Fruit fly (Drosophila melanogaster) whole organism, embryonic: ENCODE data around the gene Vm26Aa.

ENCODE experiments used
- CG13123 ChIP-seq: fragments of 200-800 bp; sonication (Bioruptor generic); optimal IDR thresholded peaks from 2 replicates; lab custom pipeline; 2016; ENCODE audit warnings: missing biosample characterization, missing genetic modification characterization
- CG16815 ChIP-seq: fragments of 200-800 bp; sonication (Bioruptor generic); optimal IDR thresholded peaks from 3 replicates; lab custom pipeline; 2017; ENCODE audit warnings: missing biosample characterization, mild to moderate bottlenecking, missing genetic modification characterization
- CG18011 ChIP-seq: fragments of 200-800 bp; sonication (Bioruptor generic); optimal IDR thresholded peaks from 2 replicates; lab custom pipeline; 2017; ENCODE audit warnings: missing biosample characterization, missing genetic modification characterization, mild to moderate bottlenecking, moderate library complexity, missing genotype
- CG18262 ChIP-seq: fragments of 200-800 bp; optimal IDR thresholded peaks from 3 replicates; lab custom pipeline; 2019; ENCODE audit warnings: missing biosample characterization, mild to moderate bottlenecking, missing genetic modification characterization, moderate library complexity
- CG30431 ChIP-seq: fragments of 200-800 bp; sonication (Bioruptor generic); optimal IDR thresholded peaks from 2 replicates; lab custom pipeline; 2017; ENCODE audit warnings: missing biosample characterization, missing genetic modification characterization
- CG31388 ChIP-seq: fragments of 200-800 bp; sonication (Bioruptor generic); optimal IDR thresholded peaks from 2 replicates; lab custom pipeline; 2016; ENCODE audit warnings: missing biosample characterization, missing genetic modification characterization
- CG3281 ChIP-seq: fragments of 200-800 bp; sonication (Bioruptor generic); optimal IDR thresholded peaks from 3 replicates; lab custom pipeline; 2017; ENCODE audit warnings: missing biosample characterization, mild to moderate bottlenecking, missing genetic modification characterization
- CG33557 ChIP-seq: fragments of 200-800 bp; sonication (Bioruptor generic); optimal IDR thresholded peaks from 2 replicates; lab custom pipeline; 2019; ENCODE audit warnings: missing biosample characterization, mild to moderate bottlenecking, missing genetic modification characterization, moderate library complexity
- CG5953 ChIP-seq: fragments of 200-800 bp; sonication (Bioruptor generic); IDR thresholded peaks from 2 replicates; pipeline ENCODE4 v1.3.6; 2022; ENCODE audit warnings: missing biosample characterization, missing genetic modification characterization
- CG6272 ChIP-seq: fragments of 200-800 bp; sonication (Bioruptor generic); IDR thresholded peaks from 2 replicates; pipeline ENCODE4 v1.3.6; 2022; ENCODE audit warnings: missing biosample characterization, missing genetic modification characterization
- CG6854 ChIP-seq: fragments of 200-800 bp; sonication (Bioruptor generic); optimal IDR thresholded peaks from 3 replicates; lab custom pipeline; 2017; ENCODE audit warnings: missing biosample characterization, mild to moderate bottlenecking, missing genetic modification characterization
- CG9932 ChIP-seq: fragments of 200-800 bp; sonication (Bioruptor generic); IDR thresholded peaks from 2 replicates; pipeline ENCODE4 v1.3.6; 2022; ENCODE audit warnings: missing biosample characterization, missing genetic modification characterization
- D ChIP-seq, 2 experiments: fragments of 200-800 bp in 1 of 2; fragments of >200 bp in 1 of 2; sonication (Bioruptor generic) in 1 of 2; optimal IDR thresholded peaks; 2 replicates in 1 of 2; 3 replicates in 1 of 2; lab custom pipeline; 2017; ENCODE audit warnings: mild to moderate bottlenecking in 1 of 2, missing biosample characterization in 1 of 2, missing genetic modification characterization in 1 of 2, missing genetic modification reagents in 1 of 2
- D19A ChIP-seq: fragments of 200-800 bp; optimal IDR thresholded peaks from 3 replicates; lab custom pipeline; 2019; ENCODE audit warnings: missing biosample characterization, mild to moderate bottlenecking, missing genetic modification characterization, moderate library complexity
- Dfd ChIP-seq, 2 experiments: fragments of >200 bp; optimal IDR thresholded peaks; 2 replicates each; lab custom pipeline; 2017; ENCODE audit warnings: missing biosample characterization in 2 of 2, missing genetic modification characterization in 2 of 2
- Ets65A ChIP-seq: fragments of 200-800 bp; sonication (Bioruptor generic); peaks from one replicate; lab custom pipeline; 2016; ENCODE audit warnings: missing biosample characterization, missing genetic modification characterization
- Gsc ChIP-seq: fragments of 200-800 bp; sonication (Bioruptor generic); IDR thresholded peaks from 2 replicates; pipeline ENCODE4 v1.3.6; 2022; ENCODE audit warnings: missing biosample characterization, missing genetic modification characterization
- H2.0 ChIP-seq: fragments of 200-800 bp; sonication (Bioruptor generic); IDR thresholded peaks from 2 replicates; pipeline ENCODE4 v1.3.6; 2022; ENCODE audit warnings: missing biosample characterization, missing genetic modification characterization
- HLH54F ChIP-seq: fragments of 200-800 bp; sonication (Bioruptor generic); optimal IDR thresholded peaks from 3 replicates; lab custom pipeline; 2016; ENCODE audit warnings: missing biosample characterization, missing genetic modification characterization
- Med ChIP-seq: fragments of 200-800 bp; sonication (Bioruptor generic); peaks from one replicate; lab custom pipeline; 2016; ENCODE audit warnings: missing biosample characterization, missing genetic modification characterization, mild to moderate bottlenecking, inconsistent platforms, moderate library complexity
- Mrtf ChIP-seq: fragments of 200-800 bp; sonication (Bioruptor generic); IDR thresholded peaks from 3 replicates; pipeline ENCODE4 v1.3.6; 2022; ENCODE audit warnings: missing biosample characterization, missing genetic modification characterization
- NfI ChIP-seq: fragments of 200-800 bp; sonication (Bioruptor generic); optimal IDR thresholded peaks from 3 replicates; lab custom pipeline; 2018; ENCODE audit warnings: missing biosample characterization, mild to moderate bottlenecking, missing genetic modification characterization, moderate library complexity
- Pdp1 ChIP-seq, 2 experiments: fragments of 200-800 bp; sonication (Bioruptor generic); optimal IDR thresholded peaks; 3 replicates each; lab custom pipeline; 2016; ENCODE audit warnings: missing biosample characterization in 2 of 2, missing genetic modification characterization in 2 of 2, mild to moderate bottlenecking in 1 of 2, moderate library complexity in 1 of 2
- Scr ChIP-seq: fragments of 200-800 bp; sonication (Bioruptor generic); IDR thresholded peaks from 2 replicates; pipeline ENCODE4 v1.3.6; 2022; ENCODE audit warnings: missing biosample characterization, missing genetic modification characterization; ENCODE audit not compliant: partially characterized antibody
- Sin3A ChIP-seq: fragments of >200 bp; optimal IDR thresholded peaks from 2 replicates; lab custom pipeline; 2018
- bab2 ChIP-seq: fragments of 200-800 bp; sonication (Bioruptor generic); optimal IDR thresholded peaks from 2 replicates; lab custom pipeline; 2016; ENCODE audit warnings: missing biosample characterization, missing genetic modification characterization
- bbx ChIP-seq: fragments of 200-800 bp; sonication (Bioruptor generic); IDR thresholded peaks from 2 replicates; pipeline ENCODE4 v1.3.6; 2022; ENCODE audit warnings: missing biosample characterization, missing genetic modification characterization; ENCODE audit not compliant: partially characterized antibody
- caup ChIP-seq: fragments of 200-800 bp; sonication (Bioruptor generic); optimal IDR thresholded peaks from 3 replicates; lab custom pipeline; 2017; ENCODE audit warnings: missing biosample characterization, mild to moderate bottlenecking, missing genetic modification characterization, moderate library complexity; ENCODE audit not compliant: severe bottlenecking
- cg ChIP-seq: fragments of 200-800 bp; sonication (Bioruptor generic); optimal IDR thresholded peaks from 3 replicates; lab custom pipeline; 2019; ENCODE audit warnings: missing biosample characterization, mild to moderate bottlenecking, missing genetic modification characterization, moderate library complexity
- chif ChIP-seq, 2 experiments: fragments of 200-800 bp; sonication (Bioruptor generic); optimal IDR thresholded peaks; 3 replicates each; lab custom pipeline; 2016; ENCODE audit warnings: missing biosample characterization in 2 of 2, missing genetic modification characterization in 2 of 2
- da ChIP-seq: fragments of 200-800 bp; sonication (Bioruptor generic); optimal IDR thresholded peaks from 2 replicates; lab custom pipeline; 2016; ENCODE audit warnings: missing biosample characterization, missing genetic modification characterization
- dan ChIP-seq: fragments of 200-800 bp; sonication (Bioruptor generic); IDR thresholded peaks from 2 replicates; pipeline ENCODE4 v1.3.6; 2022; ENCODE audit warnings: missing biosample characterization, missing genetic modification characterization
- dm ChIP-seq: fragments of 200-800 bp; sonication (Bioruptor generic); optimal IDR thresholded peaks from 3 replicates; lab custom pipeline; 2016; ENCODE audit warnings: missing biosample characterization, missing genetic modification characterization
- fd3F ChIP-seq: fragments of 200-800 bp; sonication (Bioruptor generic); optimal IDR thresholded peaks from 2 replicates; lab custom pipeline; 2018; ENCODE audit warnings: missing biosample characterization, mild to moderate bottlenecking, missing genetic modification characterization, moderate library complexity
- gce ChIP-seq: fragments of 200-800 bp; sonication (Bioruptor generic); IDR thresholded peaks from 3 replicates; pipeline ENCODE4 v1.3.6; 2022; ENCODE audit warnings: missing biosample characterization, missing genetic modification characterization
- gfzf ChIP-seq: fragments of 200-800 bp; sonication (Bioruptor generic); optimal IDR thresholded peaks from 2 replicates; lab custom pipeline; 2016; ENCODE audit warnings: missing biosample characterization, mild to moderate bottlenecking, missing genetic modification characterization, moderate library complexity
- gsb-n ChIP-seq: fragments of 200-800 bp; sonication (Bioruptor generic); optimal IDR thresholded peaks from 3 replicates; lab custom pipeline; 2018; ENCODE audit warnings: missing biosample characterization, mild to moderate bottlenecking, missing genetic modification characterization
- ham ChIP-seq: fragments of 200-800 bp; sonication (Bioruptor generic); IDR thresholded peaks from 2 replicates; pipeline ENCODE4 v1.3.6; 2022; ENCODE audit warnings: missing biosample characterization, missing genetic modification characterization
- hb ChIP-seq: fragments of 200-800 bp; sonication (Bioruptor generic); IDR thresholded peaks from 3 replicates; pipeline ENCODE4 v1.3.6; 2022; ENCODE audit warnings: missing biosample characterization, missing genetic modification characterization; ENCODE audit not compliant: partially characterized antibody
- insv ChIP-seq, 2 experiments: fragments of 200-800 bp; sonication (Bioruptor generic); optimal IDR thresholded peaks; 3 replicates each; lab custom pipeline; 2016 to 2018; ENCODE audit warnings: missing biosample characterization in 2 of 2, missing genetic modification characterization in 2 of 2
- lab ChIP-seq: fragments of 200-800 bp; sonication (Bioruptor generic); optimal IDR thresholded peaks from 3 replicates; lab custom pipeline; 2017; ENCODE audit warnings: missing biosample characterization, missing genetic modification characterization, mild to moderate bottlenecking, moderate library complexity, missing genetic modification reagents
- luna ChIP-seq: fragments of 200-800 bp; sonication (Bioruptor generic); optimal IDR thresholded peaks from 2 replicates; lab custom pipeline; 2016; ENCODE audit warnings: missing biosample characterization, missing genetic modification characterization
- pho ChIP-seq: fragments of 200-800 bp; sonication (Bioruptor generic); optimal IDR thresholded peaks from 2 replicates; lab custom pipeline; 2016; ENCODE audit warnings: missing biosample characterization, missing genetic modification characterization
- pita ChIP-seq: fragments of 200-800 bp; sonication (Bioruptor generic); optimal IDR thresholded peaks from 2 replicates; lab custom pipeline; 2017; ENCODE audit warnings: missing biosample characterization, mild to moderate bottlenecking, missing genetic modification characterization
- pum ChIP-seq: fragments of 200-800 bp; sonication (Bioruptor generic); optimal IDR thresholded peaks from 2 replicates; lab custom pipeline; 2016; ENCODE audit warnings: missing biosample characterization, missing genetic modification characterization
- sima ChIP-seq: fragments of 200-800 bp; sonication (Bioruptor generic); optimal IDR thresholded peaks from 2 replicates; lab custom pipeline; 2016; ENCODE audit warnings: missing biosample characterization, missing genetic modification characterization
- tap ChIP-seq: fragments of 200-800 bp; optimal IDR thresholded peaks from 3 replicates; lab custom pipeline; 2019; ENCODE audit warnings: missing biosample characterization, mild to moderate bottlenecking, missing genetic modification characterization, moderate library complexity
- trem ChIP-seq: fragments of 200-800 bp; optimal IDR thresholded peaks from 3 replicates; lab custom pipeline; 2019; ENCODE audit warnings: missing biosample characterization, mild to moderate bottlenecking, missing genetic modification characterization, moderate library complexity
- twi ChIP-seq: fragments of 200-800 bp; optimal IDR thresholded peaks from 2 replicates; lab custom pipeline; 2019; ENCODE audit warnings: missing biosample characterization, mild to moderate bottlenecking, missing genetic modification characterization, moderate library complexity
- yki ChIP-seq: fragments of >200 bp; optimal IDR thresholded peaks from 3 replicates; lab custom pipeline; 2018
- zfh2 ChIP-seq: fragments of 200-800 bp; sonication (Bioruptor generic); optimal IDR thresholded peaks from 2 replicates; lab custom pipeline; 2016; ENCODE audit warnings: missing biosample characterization, missing genetic modification characterization

Gene Vm26Aa

DNA sequence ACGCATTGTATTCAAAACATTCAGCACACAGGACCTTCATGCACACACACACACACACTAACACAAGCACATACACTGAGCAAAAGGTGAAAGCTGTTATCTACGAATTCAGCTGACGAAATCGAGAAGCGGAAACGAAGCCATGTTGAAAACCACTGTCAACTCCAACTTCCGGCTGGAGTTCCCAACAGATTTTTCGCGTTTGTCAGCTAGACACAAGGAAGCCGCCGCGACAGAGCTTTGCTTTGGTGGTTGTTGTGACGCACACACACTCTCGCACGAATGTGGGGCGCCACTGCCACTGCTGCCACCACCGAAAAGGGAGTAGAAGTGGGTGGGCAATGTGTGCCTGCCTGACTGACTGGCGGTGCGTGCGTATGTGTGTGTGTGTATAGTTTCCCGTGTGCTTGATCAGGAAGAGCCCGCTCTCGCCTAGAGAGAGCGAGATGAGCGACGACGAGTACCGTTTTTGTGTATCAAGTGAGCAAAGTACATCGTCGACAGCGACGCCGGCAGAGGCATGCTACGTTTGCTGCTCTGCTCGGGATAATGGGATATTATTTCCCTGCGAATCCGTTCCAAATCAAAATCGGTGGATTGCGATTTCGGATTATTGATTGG lies 37.6 kb upstream of the Vm26Aa start (continued):
- no peak for TF ChIP-seq CG16815 (GFP tag; lab: Kevin White, UChicago)
- TF ChIP-seq twi (tag; lab: Kevin White, UChicago) = peak; percentile 19
- TF ChIP-seq gsb-n = peak; percentile 53
- TF ChIP-seq D (optimal IDR thresholded peaks at IDR 0.05; lab: Kevin White, UChicago) = no peak
- TF ChIP-seq D (GFP tag; optimal IDR thresholded peaks at IDR 0.05; lab: Kevin White, UChicago) = peak; percentile 52
- TF ChIP-seq CG33557 (GFP tag; lab: Kevin White, UChicago) = peak; percentile 66
- no peak for TF ChIP-seq yki (lab: Kevin White, UChicago)
- TF ChIP-seq CG9932 (GFP tag; lab: Robert Waterston, UW) = no peak
- no peak for TF ChIP-seq ham (GFP tag; lab: Robert Waterston, UW)
- no peak for TF ChIP-seq gfzf (GFP tag; lab: Kevin White, UChicago)
- TF ChIP-seq pho (GFP tag; lab: Kevin White, UChicago) = no peak
- peak; percentile 88 for TF ChIP-seq lab
- TF ChIP-seq CG13123 (GFP tag; lab: Kevin White, UChicago) = no peak
- no peak for TF ChIP-seq sima (GFP tag; lab: Kevin White, UChicago)
- TF ChIP-seq D19A (tag; lab: Kevin White, UChicago) = peak; percentile 34
- TF ChIP-seq gce (GFP tag; lab: Robert Waterston, UW) = peak; percentile 37; the same call in 1 of the 3 replicates
- no peak for TF ChIP-seq fd3F (GFP tag; lab: Kevin White, UChicago)
- TF ChIP-seq CG6272 = no peak
- TF ChIP-seq Scr (GFP tag; lab: Robert Waterston, UW) = no peak
- TF ChIP-seq chif (GFP tag; optimal IDR thresholded peaks at IDR 0.05; lab: Kevin White, UChicago) = no peak
- TF ChIP-seq CG18262 (tag; lab: Kevin White, UChicago) = peak; percentile 46
- no peak for TF ChIP-seq CG31388 (GFP tag; lab: Kevin White, UChicago)
- no peak for TF ChIP-seq dan (GFP tag; lab: Robert Waterston, UW)
- peak; percentile 61 for TF ChIP-seq CG3281
- no peak for TF ChIP-seq hb
- no peak for TF ChIP-seq bab2 (GFP tag; lab: Kevin White, UChicago)
- TF ChIP-seq Sin3A (lab: Kevin White, UChicago) = no peak
- TF ChIP-seq Med (GFP tag; lab: Kevin White, UChicago) = peak; percentile 94
- peak; percentile 87 for TF ChIP-seq caup
- no peak for TF ChIP-seq Dfd (GFP tag; optimal IDR thresholded peaks at IDR 0.05; lab: Kevin White, UChicago)
- TF ChIP-seq trem (tag; lab: Kevin White, UChicago) = peak; percentile 21
- peak; percentile 20 for TF ChIP-seq tap (tag; lab: Kevin White, UChicago)
- TF ChIP-seq zfh2 (GFP tag; lab: Kevin White, UChicago) = no peak
- no peak for TF ChIP-seq Pdp1 (GFP tag; optimal IDR thresholded peaks at IDR 0.05; lab: Kevin White, UChicago)
- peak in 1 of 2 experiments; percentile 49 for TF ChIP-seq insv (GFP tag; optimal IDR thresholded peaks at IDR 0.05; lab: Kevin White, UChicago)
- TF ChIP-seq NfI (GFP tag; lab: Kevin White, UChicago) = peak; percentile 53
- no peak for TF ChIP-seq luna (GFP tag; lab: Kevin White, UChicago)
- TF ChIP-seq CG6854 (GFP tag; lab: Kevin White, UChicago) = peak; percentile 67
- no peak for TF ChIP-seq Mrtf (GFP tag; lab: Robert Waterston, UW)
- TF ChIP-seq CG5953 (GFP tag; lab: Robert Waterston, UW) = no peak
- TF ChIP-seq dm (GFP tag; lab: Kevin White, UChicago) = no peak
- TF ChIP-seq da (GFP tag; lab: Kevin White, UChicago) = no peak
- TF ChIP-seq Ets65A (GFP tag; lab: Kevin White, UChicago) = peak; percentile 44
- no peak for TF ChIP-seq pita (GFP tag; lab: Kevin White, UChicago)
- TF ChIP-seq H2.0 = no peak
- no peak for TF ChIP-seq Gsc (GFP tag; lab: Robert Waterston, UW)
- TF ChIP-seq CG18011 (GFP tag; lab: Kevin White, UChicago) = no peak
- TF ChIP-seq CG30431 (GFP tag; lab: Kevin White, UChicago) = no peak
- peak; percentile 63 for TF ChIP-seq cg (GFP tag; lab: Kevin White, UChicago)
- TF ChIP-seq HLH54F = no peak
- TF ChIP-seq bbx (GFP tag; lab: Robert Waterston, UW) = no peak
- no peak for TF ChIP-seq pum (GFP tag; lab: Kevin White, UChicago)
